Worm (Caenorhabditis elegans): ENCODE data around the gene F35B3.3.

ce11 chrX:16978308-16978707 is 35.0 kb upstream of the F35B3.3 start, which contains the start of gene mbl-1:
- TF ChIP-seq flt-1 (GFP tag; IDR thresholded peaks at IDR 0.05) = no peak
- no peak for TF ChIP-seq ama-1 (optimal IDR thresholded peaks at IDR 0.05)
- no peak for TF ChIP-seq hnd-1 (tag; optimal IDR thresholded peaks at IDR 0.05)
- TF ChIP-seq pes-1 (GFP tag; IDR thresholded peaks at IDR 0.05) = no peak
- TF ChIP-seq hmg-4 (GFP tag; optimal IDR thresholded peaks at IDR 0.05) = no peak
